Worm (Caenorhabditis elegans) whole organism, L2 larva: ENCODE measurements around the gene ikke-1.
A peak's percentile ranks its signal among the peaks of the same experiment; 100 is the strongest.
"Not testable (repeated sequence)": the region's sequence is repeated elsewhere in the genome, so short reads cannot be mapped to it uniquely, and the experiment has no call there.

Experiments
- C34F6.9 ChIP-seq: fragments of 150-350 bp; optimal IDR thresholded peaks from 2 replicates; lab custom pipeline; 2014; ENCODE audit warnings: missing biosample characterization, missing genetic modification characterization
- F13H6.1 ChIP-seq: sonication (generic microtip); optimal IDR thresholded peaks from 2 replicates; lab custom pipeline; 2016; ENCODE audit warnings: missing genetic modification characterization, missing compliant biosample characterization
- R02D3.7 ChIP-seq: fragments of 150-350 bp; optimal IDR thresholded peaks from 2 replicates; lab custom pipeline; 2014; ENCODE audit warnings: missing biosample characterization, missing genetic modification characterization
- Y55F3AM.14 ChIP-seq: fragments of 200-800 bp; sonication (Bioruptor generic); optimal IDR thresholded peaks from 2 replicates; lab custom pipeline; 2018; ENCODE audit warnings: mild to moderate bottlenecking, missing genetic modification characterization, missing compliant biosample characterization
- ZK546.5 ChIP-seq: sonication (generic microtip); optimal IDR thresholded peaks from 2 replicates; lab custom pipeline; 2017; ENCODE audit warnings: missing biosample characterization, missing genetic modification characterization
- alr-1 ChIP-seq: fragments of 150-350 bp; optimal IDR thresholded peaks from 2 replicates; lab custom pipeline; 2014; ENCODE audit warnings: missing biosample characterization, missing genetic modification characterization
- blmp-1 ChIP-seq: sonication (generic microtip); optimal IDR thresholded peaks from 2 replicates; lab custom pipeline; 2017; ENCODE audit warnings: missing genetic modification characterization, mild to moderate bottlenecking, missing compliant biosample characterization, antibody characterized with exemption, moderate library complexity; ENCODE audit not compliant: insufficient read depth
- ceh-16 ChIP-seq: fragments of 150-350 bp; optimal IDR thresholded peaks from 2 replicates; lab custom pipeline; 2014; ENCODE audit warnings: missing biosample characterization, missing genetic modification characterization
- dmd-4 ChIP-seq: sonication (generic microtip); optimal IDR thresholded peaks from 2 replicates; lab custom pipeline; 2017; ENCODE audit warnings: missing biosample characterization, missing genetic modification characterization
- egl-27 ChIP-seq: sonication (generic microtip); optimal IDR thresholded peaks from 3 replicates; lab custom pipeline; 2017; ENCODE audit warnings: missing biosample characterization, missing genetic modification reagents, missing genetic modification characterization
- fos-1 ChIP-seq: fragments of 150-350 bp; optimal IDR thresholded peaks from 2 replicates; lab custom pipeline; 2014; ENCODE audit warnings: missing biosample characterization, missing genetic modification characterization
- gmeb-1 ChIP-seq: fragments of 150-350 bp; optimal IDR thresholded peaks from 2 replicates; lab custom pipeline; 2014; ENCODE audit warnings: missing biosample characterization, missing genetic modification characterization
- lin-11 ChIP-seq: fragments of 150-350 bp; sonication (generic microtip); optimal IDR thresholded peaks from 2 replicates; lab custom pipeline; 2014; ENCODE audit warnings: missing biosample characterization, missing genetic modification characterization, inconsistent platforms, mixed read lengths
- lin-13 ChIP-seq: fragments of 150-350 bp; optimal IDR thresholded peaks from 2 replicates; lab custom pipeline; 2014; ENCODE audit warnings: missing biosample characterization, missing genetic modification reagents, missing genetic modification characterization
- lin-39 ChIP-seq: fragments of 150-350 bp; optimal IDR thresholded peaks from 2 replicates; lab custom pipeline; 2014; ENCODE audit warnings: missing biosample characterization, missing genetic modification reagents, missing genetic modification characterization
- lsy-2 ChIP-seq, 2 experiments: fragments of 150-350 bp in 1 of 2; sonication (generic microtip) in 1 of 2; optimal IDR thresholded peaks; 2 replicates each; lab custom pipeline; 2014 to 2017; ENCODE audit warnings: missing biosample characterization in 2 of 2, missing genetic modification characterization in 2 of 2
- mab-5 ChIP-seq: fragments of 150-350 bp; optimal IDR thresholded peaks from 2 replicates; lab custom pipeline; 2014; ENCODE audit warnings: missing biosample characterization, missing genetic modification characterization
- mbf-1 ChIP-seq: sonication (generic microtip); optimal IDR thresholded peaks from 2 replicates; lab custom pipeline; 2017; ENCODE audit warnings: missing biosample characterization, missing genetic modification characterization
- mdl-1 ChIP-seq, 2 experiments: fragments of 150-350 bp in 1 of 2; sonication (generic microtip) in 1 of 2; optimal IDR thresholded peaks; 2 replicates each; lab custom pipeline; 2017; ENCODE audit warnings: missing biosample characterization in 2 of 2, missing genetic modification characterization in 2 of 2
- nhr-10 ChIP-seq: sonication (generic microtip); optimal IDR thresholded peaks from 2 replicates; lab custom pipeline; 2017; ENCODE audit warnings: missing biosample characterization, missing genetic modification characterization
- nhr-11 ChIP-seq: fragments of 150-350 bp; optimal IDR thresholded peaks from 2 replicates; lab custom pipeline; 2014; ENCODE audit warnings: missing biosample characterization, missing genetic modification characterization
- nhr-12 ChIP-seq: fragments of 150-350 bp; optimal IDR thresholded peaks from 2 replicates; lab custom pipeline; 2014; ENCODE audit warnings: missing biosample characterization, missing genetic modification characterization
- nhr-129 ChIP-seq: fragments of 150-350 bp; optimal IDR thresholded peaks from 2 replicates; lab custom pipeline; 2014; ENCODE audit warnings: missing biosample characterization, missing genetic modification characterization
- nhr-21 ChIP-seq: fragments of 150-350 bp; optimal IDR thresholded peaks from 2 replicates; lab custom pipeline; 2014; ENCODE audit warnings: missing biosample characterization, missing genetic modification characterization
- nhr-23 ChIP-seq: fragments of 150-350 bp; optimal IDR thresholded peaks from 2 replicates; lab custom pipeline; 2014; ENCODE audit warnings: missing biosample characterization, missing genetic modification reagents, missing genetic modification characterization
- nhr-237 ChIP-seq: fragments of 150-350 bp; optimal IDR thresholded peaks from 2 replicates; lab custom pipeline; 2014; ENCODE audit warnings: missing biosample characterization, missing genetic modification characterization
- nhr-6 ChIP-seq: fragments of 150-350 bp; optimal IDR thresholded peaks from 2 replicates; lab custom pipeline; 2014; ENCODE audit warnings: missing biosample characterization, missing genetic modification characterization
- nhr-77 ChIP-seq: fragments of 150-350 bp; optimal IDR thresholded peaks from 2 replicates; lab custom pipeline; 2014; ENCODE audit warnings: missing biosample characterization, missing genetic modification characterization
- peb-1 ChIP-seq: fragments of 150-350 bp; optimal IDR thresholded peaks from 2 replicates; lab custom pipeline; 2014; ENCODE audit warnings: missing biosample characterization, missing genetic modification characterization
- skn-1 ChIP-seq: sonication (generic microtip); optimal IDR thresholded peaks from 2 replicates; lab custom pipeline; 2017; ENCODE audit warnings: missing biosample characterization, missing genetic modification characterization
- sma-3 ChIP-seq: sonication (generic microtip); optimal IDR thresholded peaks from 2 replicates; lab custom pipeline; 2016; ENCODE audit warnings: missing genetic modification reagents, missing genetic modification characterization, missing compliant biosample characterization
- sma-9 ChIP-seq, 2 experiments: fragments of 150-350 bp in 1 of 2; sonication (generic microtip) in 1 of 2; optimal IDR thresholded peaks; 2 replicates each; lab custom pipeline; 2014 to 2016; ENCODE audit warnings: missing genetic modification characterization in 2 of 2, mild to moderate bottlenecking in 1 of 2, missing biosample characterization in 1 of 2, missing compliant biosample characterization in 1 of 2, missing genetic modification reagents in 1 of 2, moderate library complexity in 1 of 2
- unc-55 ChIP-seq: fragments of 150-350 bp; sonication (generic microtip); optimal IDR thresholded peaks from 3 replicates; lab custom pipeline; 2014; ENCODE audit warnings: missing biosample characterization, missing genetic modification reagents, missing genetic modification characterization
- zag-1 ChIP-seq: fragments of 150-350 bp; optimal IDR thresholded peaks from 2 replicates; lab custom pipeline; 2014; ENCODE audit warnings: missing biosample characterization, missing genetic modification characterization
- ztf-11 ChIP-seq: sonication (generic microtip); optimal IDR thresholded peaks from 2 replicates; lab custom pipeline; 2017; ENCODE audit warnings: missing biosample characterization, missing genetic modification characterization
- ztf-4 ChIP-seq: fragments of 150-350 bp; optimal IDR thresholded peaks from 2 replicates; lab custom pipeline; 2014; ENCODE audit warnings: missing biosample characterization, missing genetic modification characterization

Gene ikke-1

ce11 chrIII:9007183-9007582 lies 43.3 kb downstream of the ikke-1 start:
- TF ChIP-seq F13H6.1 (tag; lab: Kevin White, UChicago) (peak; percentile 36), fos-1 (tag; lab: Kevin White, UChicago) (peak; percentile 43), sma-9 (GFP tag; optimal IDR thresholded peaks at IDR 0.05; lab: Kevin White, UChicago) (peak; percentile 55), sma-9 (tag; optimal IDR thresholded peaks at IDR 0.05; lab: Kevin White, UChicago) (no peak), lin-11 (no peak), sma-3 (GFP tag; lab: Kevin White, UChicago) (no peak), nhr-6 (no peak), lin-13 (GFP tag; lab: Kevin White, UChicago) (no peak), blmp-1 (no peak), ztf-4 (tag; lab: Kevin White, UChicago) (no peak), nhr-11 (tag; lab: Kevin White, UChicago) (no peak), mbf-1 (tag; lab: Kevin White, UChicago) (no peak), peb-1 (tag; lab: Kevin White, UChicago) (no peak), nhr-129 (peak; percentile 50), mdl-1 (tag; optimal IDR thresholded peaks at IDR 0.05; lab: Kevin White, UChicago) (no peak), lsy-2 (tag; optimal IDR thresholded peaks at IDR 0.05; lab: Kevin White, UChicago) (no peak), ZK546.5 (tag; lab: Kevin White, UChicago) (no peak), nhr-21 (tag; lab: Kevin White, UChicago) (no peak)

- not testable (repeated sequence) for TF ChIP-seq Y55F3AM.14 (GFP tag; lab: Kevin White, UChicago); nhr-21 (tag; lab: Kevin White, UChicago); unc-55 (GFP tag; lab: Kevin White, UChicago)
Observed at ce11 chrIII:9005905-9006372, 44.6 kb downstream of the ikke-1 start, which contains the start of gene rab-6.1. rab-6.1 (minus strand) TSS chrIII:9005955.

- TF ChIP-seq zag-1 (tag; lab: Kevin White, UChicago) (no peak), lsy-2 (tag; optimal IDR thresholded peaks at IDR 0.05; lab: Kevin White, UChicago) (no peak), gmeb-1 (tag; lab: Kevin White, UChicago) (no peak), lin-11 (no peak), peb-1 (tag; lab: Kevin White, UChicago) (no peak), mdl-1 (tag; optimal IDR thresholded peaks at IDR 0.05; lab: Kevin White, UChicago) (no peak)
Observed at ce11 chrIII:9004658-9005057, 45.8 kb downstream of the ikke-1 start.

- TF ChIP-seq skn-1 = no peak
- TF ChIP-seq alr-1 (tag; lab: Kevin White, UChicago) = no peak
- TF ChIP-seq R02D3.7 (tag; lab: Kevin White, UChicago) = no peak
- no peak for TF ChIP-seq fos-1 (tag; lab: Kevin White, UChicago)
- TF ChIP-seq nhr-77 = no peak
- TF ChIP-seq zag-1 (tag; lab: Kevin White, UChicago) = no peak
- TF ChIP-seq lin-11 = no peak
Observed at ce11 chrIII:9002545-9002944, 48.0 kb downstream of the ikke-1 start, which contains the start of the genes F59B2.15 and zif-1. F59B2.15 (minus strand) TSS chrIII:9002645. zif-1 (plus strand) TSS chrIII:9002779.

ce11 chrIII:9001899-9002298 lies 48.6 kb downstream of the ikke-1 start, which contains the start of gene rpn-6.2:
rpn-6.2 (minus strand) TSS chrIII:9001999.
- TF ChIP-seq lsy-2 (tag; optimal IDR thresholded peaks at IDR 0.05; lab: Kevin White, UChicago) = no peak
- no peak for TF ChIP-seq ZK546.5 (tag; lab: Kevin White, UChicago)
- no peak for TF ChIP-seq mdl-1 (tag; optimal IDR thresholded peaks at IDR 0.05; lab: Kevin White, UChicago)
- no peak for TF ChIP-seq nhr-237 (tag; lab: Kevin White, UChicago)
- TF ChIP-seq ceh-16 (tag; lab: Kevin White, UChicago) = no peak
- TF ChIP-seq C34F6.9 (tag; lab: Kevin White, UChicago) = no peak
- no peak for TF ChIP-seq lin-39 (tag; lab: Kevin White, UChicago)
- no peak for TF ChIP-seq mbf-1 (tag; lab: Kevin White, UChicago)

ce11 chrIII:9001491-9001890 lies 49.0 kb downstream of the ikke-1 start:
- no peak for TF ChIP-seq nhr-10 (tag; lab: Kevin White, UChicago)
- TF ChIP-seq nhr-21 (tag; lab: Kevin White, UChicago) = no peak
- TF ChIP-seq mab-5 = no peak
- no peak for TF ChIP-seq dmd-4 (tag; lab: Kevin White, UChicago)
- no peak for TF ChIP-seq ztf-11 (tag; lab: Kevin White, UChicago)
- TF ChIP-seq nhr-12 (tag; lab: Kevin White, UChicago) = no peak
- TF ChIP-seq nhr-23 (tag; lab: Kevin White, UChicago) = no peak
- no peak for TF ChIP-seq zag-1 (tag; lab: Kevin White, UChicago)
- no peak for TF ChIP-seq egl-27 (tag; lab: Kevin White, UChicago)
